Fruit fly (Drosophila melanogaster) S2 (cell line): ENCODE results near the gene ND-39.

ENCODE experiments used
- CG8478 ChIP-seq: fragments of >200 bp; optimal IDR thresholded peaks from 2 replicates; lab custom pipeline; 2018
- CTCF ChIP-seq, 2 experiments: fragments of >200 bp; optimal IDR thresholded peaks; 2 replicates each; lab custom pipeline; 2018

Gene ND-39

dm6 chr3L:20520687-20521169 is 28.8 kb downstream of the ND-39 start, which contains the start of the genes mTerf3 and CG5104:
Gene mTerf3 (minus strand): TSS chr3L:20520772.
Gene CG5104 (plus strand): TSS chr3L:20521009.
- TF ChIP-seq CTCF (optimal IDR thresholded peaks at IDR 0.05; lab: Kevin White, UChicago) (no peak), CG8478 (lab: Kevin White, UChicago) (no peak)

dm6 chr3L:20524409-20525010 is 32.6 kb downstream of the ND-39 start:
- no peak for TF ChIP-seq CG8478 (lab: Kevin White, UChicago)
- TF ChIP-seq CTCF (optimal IDR thresholded peaks at IDR 0.05; lab: Kevin White, UChicago): no peak

dm6 chr3L:20525743-20526142 is 33.9 kb downstream of the ND-39 start:
- no peak for TF ChIP-seq CTCF (optimal IDR thresholded peaks at IDR 0.05; lab: Kevin White, UChicago)
- no peak for TF ChIP-seq CG8478 (lab: Kevin White, UChicago)

- TF ChIP-seq CG8478 (lab: Kevin White, UChicago) (no peak), CTCF (optimal IDR thresholded peaks at IDR 0.05; lab: Kevin White, UChicago) (no peak)
Measured at dm6 chr3L:20526143-20526195, 34.1 kb downstream of the ND-39 start, which contains the start of gene Pss. Gene Pss (minus strand): TSS chr3L:20526174.

dm6 chr3L:20526196-20526740 is 34.4 kb downstream of the ND-39 start, which contains the start of gene Nubp2:
Gene Nubp2 (plus strand): TSS chr3L:20526576.
- TF ChIP-seq CG8478 (lab: Kevin White, UChicago) (no peak), CTCF (optimal IDR thresholded peaks at IDR 0.05; lab: Kevin White, UChicago) (no peak)

- TF ChIP-seq CTCF (optimal IDR thresholded peaks at IDR 0.05; lab: Kevin White, UChicago) (no peak), CG8478 (lab: Kevin White, UChicago) (no peak)
Measured at dm6 chr3L:20529918-20530317, 38.0 kb downstream of the ND-39 start.

dm6 chr3L:20530347-20531177 is 38.7 kb downstream of the ND-39 start:
- no peak for TF ChIP-seq CG8478 (lab: Kevin White, UChicago)

- TF ChIP-seq CG8478 (lab: Kevin White, UChicago) (no peak), CTCF (optimal IDR thresholded peaks at IDR 0.05; lab: Kevin White, UChicago) (no peak)
Measured at dm6 chr3L:20531257-20531656, 39.4 kb downstream of the ND-39 start.

- no peak for TF ChIP-seq CTCF (optimal IDR thresholded peaks at IDR 0.05; lab: Kevin White, UChicago)
- no peak for TF ChIP-seq CG8478 (lab: Kevin White, UChicago)
Measured at dm6 chr3L:20533409-20533808, 41.5 kb downstream of the ND-39 start, which contains the start of gene CG13250. Gene CG13250 (plus strand): TSS chr3L:20533709.

- TF ChIP-seq CTCF (optimal IDR thresholded peaks at IDR 0.05; lab: Kevin White, UChicago) (no peak), CG8478 (lab: Kevin White, UChicago) (no peak)
Measured at dm6 chr3L:20536919-20537318, 45.0 kb downstream of the ND-39 start.

- TF ChIP-seq CG8478 (lab: Kevin White, UChicago): no peak
- TF ChIP-seq CTCF (optimal IDR thresholded peaks at IDR 0.05; lab: Kevin White, UChicago): no peak
Measured at dm6 chr3L:20537655-20538300, 45.9 kb downstream of the ND-39 start.

dm6 chr3L:20538458-20538857 is 46.6 kb downstream of the ND-39 start:
- TF ChIP-seq CTCF (optimal IDR thresholded peaks at IDR 0.05; lab: Kevin White, UChicago): no peak
- TF ChIP-seq CG8478 (lab: Kevin White, UChicago): no peak

dm6 chr3L:20539116-20539990 is 47.5 kb downstream of the ND-39 start:
- TF ChIP-seq CG8478 (lab: Kevin White, UChicago) (no peak), CTCF (optimal IDR thresholded peaks at IDR 0.05; lab: Kevin White, UChicago) (no peak)
